Worm (Caenorhabditis elegans) whole organism, young adult: ENCODE results near the gene F49F1.5.
A peak's percentile ranks its signal among the peaks of the same experiment; 100 is the strongest.

ENCODE experiments used
- B0336.3 ChIP-seq: fragments of 200-800 bp; sonication (Bioruptor generic); IDR thresholded peaks from 2 replicates; pipeline ENCODE4 v1.3.6; 2022; ENCODE audit warnings: missing genetic modification characterization, missing compliant biosample characterization
- F22D6.2 ChIP-seq: sonication (generic microtip); optimal IDR thresholded peaks from 2 replicates; lab custom pipeline; 2016; ENCODE audit warnings: mild to moderate bottlenecking, missing genetic modification characterization, missing compliant biosample characterization
- F23B12.7 ChIP-seq: sonication (generic microtip); optimal IDR thresholded peaks from 2 replicates; lab custom pipeline; 2017; ENCODE audit warnings: missing genetic modification characterization, mild to moderate bottlenecking, missing compliant biosample characterization, antibody characterized with exemption, moderate library complexity; ENCODE audit not compliant: insufficient read depth
- F33H1.4 ChIP-seq: fragments of 200-800 bp; sonication (Bioruptor generic); IDR thresholded peaks from 2 replicates; pipeline ENCODE4 v1.3.6; 2022; ENCODE audit warnings: missing genetic modification reagents, missing genetic modification characterization, missing compliant biosample characterization
- F49E8.2 ChIP-seq: sonication (generic microtip); optimal IDR thresholded peaks from 3 replicates; lab custom pipeline; 2017; ENCODE audit warnings: missing genetic modification characterization, mild to moderate bottlenecking, missing compliant biosample characterization, antibody characterized with exemption, moderate library complexity; ENCODE audit not compliant: insufficient read depth
- K11D2.4 ChIP-seq: fragments of 200-800 bp; sonication (Bioruptor generic); IDR thresholded peaks from 2 replicates; pipeline ENCODE4 v1.3.6; 2022; ENCODE audit warnings: missing genetic modification reagents, missing genetic modification characterization, missing compliant biosample characterization
- Y53G8AR.9 ChIP-seq: fragments of 200-800 bp; sonication (Bioruptor generic); conservative IDR thresholded peaks from 2 replicates; pipeline ENCODE4 v1.3.6; 2022; ENCODE audit warnings: missing genetic modification reagents, missing genetic modification characterization, missing compliant biosample characterization
- Y79H2A.3 ChIP-seq: fragments of 200-800 bp; sonication (Bioruptor generic); conservative IDR thresholded peaks from 2 replicates; pipeline ENCODE4 v1.3.6; 2022; ENCODE audit warnings: missing genetic modification reagents, missing genetic modification characterization, missing compliant biosample characterization
- aptf-2 ChIP-seq: fragments of 200-800 bp; sonication (Bioruptor generic); conservative IDR thresholded peaks from 2 replicates; pipeline ENCODE4 v1.3.6; 2022; ENCODE audit warnings: missing genetic modification reagents, missing genetic modification characterization, missing compliant biosample characterization
- athp-1 ChIP-seq: sonication (generic microtip); optimal IDR thresholded peaks from 2 replicates; lab custom pipeline; 2017; ENCODE audit warnings: mild to moderate bottlenecking, missing genetic modification characterization, missing compliant biosample characterization
- cebp-1 ChIP-seq, 2 experiments: fragments of 200-800 bp in 1 of 2; sonication (Bioruptor generic) in 1 of 2; sonication (generic microtip) in 1 of 2; IDR thresholded peaks in 1 of 2; optimal IDR thresholded peaks in 1 of 2; 2 replicates each; pipeline versions ENCODE4 v1.3.6 to Lab custom; 2017 to 2022; ENCODE audit warnings: missing compliant biosample characterization in 2 of 2, missing genetic modification characterization in 2 of 2, mild to moderate bottlenecking in 1 of 2, missing genetic modification reagents in 1 of 2, moderate library complexity in 1 of 2
- ceh-100 ChIP-seq: fragments of 200-800 bp; sonication (Bioruptor generic); IDR thresholded peaks from 2 replicates; pipeline ENCODE4 v1.3.6; 2022; ENCODE audit warnings: missing genetic modification reagents, missing genetic modification characterization, missing compliant biosample characterization
- ceh-27 ChIP-seq: fragments of 200-800 bp; sonication (Bioruptor generic); optimal IDR thresholded peaks from 2 replicates; lab custom pipeline; 2018; ENCODE audit warnings: mild to moderate bottlenecking, missing genetic modification characterization, moderate library complexity, missing compliant biosample characterization
- efl-1 ChIP-seq: fragments of 150-350 bp; optimal IDR thresholded peaks from 2 replicates; lab custom pipeline; 2014; ENCODE audit warnings: missing biosample characterization, missing genetic modification reagents, missing genetic modification characterization
- ekl-4 ChIP-seq: fragments of 200-800 bp; sonication (Bioruptor generic); IDR thresholded peaks from 2 replicates; pipeline ENCODE4 v1.3.6; 2022; ENCODE audit warnings: missing genetic modification reagents, missing genetic modification characterization, missing compliant biosample characterization
- ets-4 ChIP-seq: fragments of 200-800 bp; sonication (Bioruptor generic); optimal IDR thresholded peaks from 2 replicates; lab custom pipeline; 2018; ENCODE audit warnings: mild to moderate bottlenecking, missing genetic modification characterization, missing compliant biosample characterization
- hmg-1.2 ChIP-seq: fragments of 200-800 bp; sonication (Bioruptor generic); IDR thresholded peaks from 2 replicates; pipeline ENCODE4 v1.3.6; 2022; ENCODE audit warnings: missing genetic modification reagents, missing genetic modification characterization, missing compliant biosample characterization
- let-526 ChIP-seq: fragments of 200-800 bp; sonication (Bioruptor generic); IDR thresholded peaks from 2 replicates; pipeline ENCODE4 v1.3.6; 2022; ENCODE audit warnings: missing genetic modification reagents, missing genetic modification characterization, missing compliant biosample characterization
- lsl-1 ChIP-seq: fragments of 200-800 bp; sonication (Bioruptor generic); optimal IDR thresholded peaks from 2 replicates; lab custom pipeline; 2018; ENCODE audit warnings: mild to moderate bottlenecking, missing genetic modification characterization, moderate library complexity, missing compliant biosample characterization
- mcd-1 ChIP-seq: fragments of 200-800 bp; sonication (Bioruptor generic); IDR thresholded peaks from 2 replicates; pipeline ENCODE4 v1.3.6; 2022; ENCODE audit warnings: missing genetic modification reagents, missing genetic modification characterization, missing compliant biosample characterization
- nhr-80 ChIP-seq: sonication (generic microtip); optimal IDR thresholded peaks from 2 replicates; lab custom pipeline; 2016; ENCODE audit warnings: missing genetic modification characterization, missing compliant biosample characterization
- pbrm-1 ChIP-seq: fragments of 200-800 bp; sonication (Bioruptor generic); IDR thresholded peaks from 2 replicates; pipeline ENCODE4 v1.3.6; 2022; ENCODE audit warnings: missing genetic modification reagents, missing genetic modification characterization, missing compliant biosample characterization
- rcor-1 ChIP-seq: fragments of 200-800 bp; sonication (Bioruptor generic); IDR thresholded peaks from 2 replicates; pipeline ENCODE4 v1.3.6; 2022; ENCODE audit warnings: missing genetic modification reagents, missing genetic modification characterization, missing compliant biosample characterization
- repo-1 ChIP-seq: sonication (generic microtip); optimal IDR thresholded peaks from 2 replicates; lab custom pipeline; 2017; ENCODE audit warnings: mild to moderate bottlenecking, missing genetic modification characterization, missing compliant biosample characterization
- rpc-1 ChIP-seq, 2 experiments: fragments of 150-350 bp in 1 of 2; sonication (generic microtip) in 1 of 2; optimal IDR thresholded peaks; 2 replicates each; lab custom pipeline; 2014 to 2018; ENCODE audit warnings: missing biosample characterization in 1 of 2, missing genetic modification characterization in 1 of 2, missing genetic modification reagents in 1 of 2, missing genotype in 1 of 2
- snpc-3.4 ChIP-seq: sonication (generic microtip); optimal IDR thresholded peaks from 2 replicates; lab custom pipeline; 2017; ENCODE audit warnings: missing genetic modification characterization, mild to moderate bottlenecking, missing compliant biosample characterization, antibody characterized with exemption, moderate library complexity, missing genotype, missing genetic modification reagents
- snpc-4 ChIP-seq, 5 experiments: fragments of 150-350 bp in 1 of 5; sonication (generic microtip) in 4 of 5; optimal IDR thresholded peaks; 2 replicates each; lab custom pipeline; 2014 to 2018; ENCODE audit warnings: missing genetic modification characterization in 5 of 5, missing biosample characterization in 3 of 5, antibody characterized with exemption in 2 of 5, mild to moderate bottlenecking in 2 of 5, missing compliant biosample characterization in 2 of 5, missing genotype in 2 of 5, moderate library complexity in 2 of 5, missing genetic modification reagents in 1 of 5

F49F1.5 gene

DNA sequence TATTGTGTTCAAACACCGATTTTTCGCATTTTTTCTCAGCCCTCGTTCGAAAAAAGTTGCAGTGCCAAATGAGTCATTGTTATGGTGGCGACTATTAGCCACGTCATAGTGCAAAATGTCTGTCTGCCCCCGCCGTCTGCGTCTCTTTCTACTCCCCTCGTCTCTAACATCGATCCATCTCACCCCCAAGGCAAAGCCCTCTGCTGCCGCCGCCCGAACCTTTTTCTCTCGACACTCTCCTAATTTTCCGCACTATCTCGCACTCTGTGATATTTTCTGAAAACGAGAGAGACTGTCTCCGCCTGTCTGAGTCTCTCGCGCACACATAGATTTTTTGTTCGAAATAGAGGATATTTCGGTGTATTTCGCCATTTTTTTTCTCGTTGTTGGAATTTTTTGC lies 27.1 kb downstream of the F49F1.5 start (continued):
- TF ChIP-seq snpc-4 (GFP tag; optimal IDR thresholded peaks at IDR 0.05; lab: Kevin White, UChicago) (no peak), snpc-4 (tag; optimal IDR thresholded peaks at IDR 0.05; lab: Kevin White, UChicago) (peak in 2 of 4 experiments; percentile 24 to 31), hmg-1.2 (GFP tag; lab: Robert Waterston, UW) (peak; percentile 92), pbrm-1 (peak; percentile 65; the same call in 1 of the 2 replicates), K11D2.4 (GFP tag; lab: Robert Waterston, UW) (no peak), ceh-27 (peak; percentile 41)
- TF ChIP-seq, all 124 proteins: peak for 24

DNA sequence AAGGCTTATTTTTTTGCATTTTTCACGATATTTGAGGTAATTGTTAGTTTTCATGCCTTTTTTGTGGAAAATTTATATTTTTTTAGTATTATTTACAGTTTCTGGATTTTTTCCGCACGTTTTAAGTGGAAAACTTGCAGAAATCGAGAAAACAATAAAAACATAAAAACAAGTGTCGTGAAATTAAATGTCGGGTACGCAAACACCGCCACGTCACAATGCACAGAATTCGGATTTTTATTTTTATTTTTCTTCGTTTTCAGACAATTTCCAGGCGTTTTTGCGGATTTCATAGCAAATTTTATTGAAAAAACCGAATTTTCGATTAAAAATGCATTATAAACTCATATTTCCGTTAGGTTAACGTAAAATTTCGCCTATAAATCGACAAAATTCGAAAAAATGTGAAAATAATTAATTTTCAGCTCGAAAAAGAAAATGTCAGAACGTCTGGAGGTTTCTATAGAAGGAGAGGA lies 34.4 kb downstream of the F49F1.5 start, which contains the start of gene C35B1.2:
Gene C35B1.2 (plus strand): TSS at position 426 of the 476 bp plus-strand sequence.
- TF ChIP-seq lsl-1 (GFP tag; lab: Kevin White, UChicago) (peak; percentile 5), Y79H2A.3 (GFP tag; lab: Robert Waterston, UW) (no peak), snpc-4 (GFP tag; optimal IDR thresholded peaks at IDR 0.05; lab: Kevin White, UChicago) (no peak), snpc-4 (tag; optimal IDR thresholded peaks at IDR 0.05; lab: Kevin White, UChicago) (peak in 1 of 4 experiments; percentile 9), athp-1 (tag; lab: Kevin White, UChicago) (peak; percentile 93), F33H1.4 (GFP tag; lab: Robert Waterston, UW) (0 out of 2 replicates have a peak, but pooled peaks have one; percentile 13), repo-1 (no peak), F49E8.2 (tag; lab: Kevin White, UChicago) (no peak), rpc-1 (optimal IDR thresholded peaks at IDR 0.05; lab: Kevin White, UChicago) (no peak), rpc-1 (tag; optimal IDR thresholded peaks at IDR 0.05; lab: Kevin White, UChicago) (no peak), F23B12.7 (tag; lab: Kevin White, UChicago) (peak; percentile 1), efl-1 (GFP tag; lab: Kevin White, UChicago) (peak; percentile 21), mcd-1 (GFP tag; lab: Robert Waterston, UW) (0 out of 2 replicates have a peak, but pooled peaks have one; percentile 9)
- TF ChIP-seq, all 124 proteins: peak for 7

DNA sequence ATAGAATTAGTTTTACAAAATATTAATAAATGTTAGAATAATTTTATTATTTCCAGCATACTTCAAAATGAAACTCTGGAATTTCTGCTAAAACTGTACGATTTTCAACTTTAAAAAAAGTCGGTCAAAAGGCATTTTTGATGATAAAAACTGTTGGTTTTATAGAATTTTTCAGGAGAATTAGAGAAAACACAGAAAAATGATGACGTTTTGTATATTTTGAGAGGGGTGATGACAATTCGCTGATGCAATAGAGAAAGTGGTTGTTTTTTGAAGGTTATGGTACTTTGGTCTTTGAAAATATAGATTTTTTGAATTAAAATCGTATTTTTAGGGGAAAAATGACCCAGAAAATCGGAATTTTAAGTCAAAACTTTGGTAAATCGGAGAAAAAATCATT lies 35.2 kb downstream of the F49F1.5 start:
- peak; percentile 38 for TF ChIP-seq nhr-80 (tag; lab: Kevin White, UChicago)
- TF ChIP-seq F23B12.7 (tag; lab: Kevin White, UChicago): peak; percentile 60
- TF ChIP-seq ekl-4 (GFP tag; lab: Robert Waterston, UW): no peak
- no peak for TF ChIP-seq rcor-1
- no peak for TF ChIP-seq cebp-1 (GFP tag; IDR thresholded peaks at IDR 0.05; lab: Robert Waterston, UW)
- TF ChIP-seq cebp-1 (tag; optimal IDR thresholded peaks at IDR 0.05; lab: Kevin White, UChicago): peak; percentile 10

DNA sequence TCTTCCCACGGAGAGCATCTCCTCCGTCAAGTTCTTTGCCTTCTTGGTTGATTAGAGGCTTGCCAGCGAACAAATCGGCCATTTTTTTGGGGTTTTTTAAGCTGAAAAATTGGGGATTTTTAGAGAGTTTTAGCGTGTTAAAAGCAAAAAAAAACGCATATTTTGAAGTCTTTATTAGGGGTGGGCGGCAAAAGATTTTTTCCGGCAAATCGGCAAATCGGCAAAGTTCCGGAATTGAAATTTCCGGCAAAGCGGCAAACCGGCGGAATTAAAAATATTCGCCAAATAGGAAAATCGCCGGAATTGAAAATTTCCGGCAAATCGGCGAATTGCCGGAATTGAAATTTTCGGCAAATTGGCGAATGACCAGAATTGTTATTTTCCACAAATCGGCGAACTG lies 36.1 kb downstream of the F49F1.5 start, which contains the start of gene C35B1.5:
Gene C35B1.5 (minus strand): TSS at position 101 of the 400 bp plus-strand sequence.
- TF ChIP-seq aptf-2 (GFP tag; lab: Robert Waterston, UW) (no peak), F22D6.2 (tag; lab: Kevin White, UChicago) (no peak)
- TF ChIP-seq, all 124 proteins: peak for 0

DNA sequence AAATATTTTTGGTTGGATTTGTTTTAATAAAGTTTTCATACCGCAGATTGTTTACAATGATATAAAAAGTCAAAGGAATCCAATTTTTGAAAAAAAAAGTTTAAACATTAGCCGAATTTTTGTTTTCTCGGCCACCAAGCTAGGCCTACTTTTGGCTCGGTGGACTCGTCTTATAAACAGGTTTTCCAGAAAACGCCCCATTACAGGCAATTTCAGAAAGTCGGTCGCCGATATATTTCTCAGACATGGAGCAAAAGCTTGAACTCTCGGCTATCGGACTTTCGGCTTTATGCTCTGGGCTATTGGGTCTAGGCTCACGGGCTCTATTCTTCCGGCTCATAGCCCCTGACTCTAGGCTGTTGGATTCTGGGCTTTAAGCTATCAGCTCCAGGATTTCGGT lies 37.1 kb downstream of the F49F1.5 start:
- TF ChIP-seq ceh-100 (GFP tag; lab: Robert Waterston, UW) (no peak), let-526 (GFP tag; lab: Robert Waterston, UW) (no peak), snpc-3.4 (tag; lab: Kevin White, UChicago) (peak; percentile 33), Y53G8AR.9 (GFP tag; lab: Robert Waterston, UW) (0 out of 2 replicates have a peak, but pooled peaks have one; percentile 36), ets-4 (GFP tag; lab: Kevin White, UChicago) (no peak), B0336.3 (GFP tag; lab: Robert Waterston, UW) (peak; percentile 82)
- TF ChIP-seq, all 124 proteins: peak for 3
